Fruit fly (Drosophila melanogaster) whole organism, embryonic: ENCODE measurements around the gene CG31219.

ENCODE experiments used
- Asciz ChIP-seq: fragments of 200-800 bp; sonication (Bioruptor generic); optimal IDR thresholded peaks from 2 replicates; lab custom pipeline; 2017; ENCODE audit warnings: missing biosample characterization, mild to moderate bottlenecking, missing genetic modification characterization, missing genetic modification reagents
- Bteb2 ChIP-seq: fragments of 200-800 bp; sonication (Bioruptor generic); optimal IDR thresholded peaks from 2 replicates; lab custom pipeline; 2016; ENCODE audit warnings: missing biosample characterization, missing genetic modification characterization
- CG11504 ChIP-seq: fragments of 200-800 bp; sonication (Bioruptor generic); optimal IDR thresholded peaks from 3 replicates; lab custom pipeline; 2019; ENCODE audit warnings: missing biosample characterization, mild to moderate bottlenecking, missing genetic modification characterization, moderate library complexity
- CG12104 ChIP-seq: fragments of 200-800 bp; sonication (Bioruptor generic); optimal IDR thresholded peaks from 3 replicates; lab custom pipeline; 2016; ENCODE audit warnings: missing biosample characterization, missing genetic modification characterization
- CG12299 ChIP-seq: fragments of 200-800 bp; sonication (Bioruptor generic); optimal IDR thresholded peaks from 2 replicates; lab custom pipeline; 2018; ENCODE audit warnings: missing biosample characterization, mild to moderate bottlenecking, missing genetic modification characterization
- CG13624 ChIP-seq: fragments of 200-800 bp; sonication (Bioruptor generic); optimal IDR thresholded peaks from 2 replicates; lab custom pipeline; 2016; ENCODE audit warnings: missing biosample characterization, missing genetic modification characterization
- CG15514 ChIP-seq: fragments of 200-800 bp; sonication (Bioruptor generic); optimal IDR thresholded peaks from 3 replicates; lab custom pipeline; 2017; ENCODE audit warnings: missing biosample characterization, missing genetic modification characterization, mild to moderate bottlenecking, moderate library complexity, missing genetic modification reagents
- CG1603 ChIP-seq: fragments of 200-800 bp; sonication (Bioruptor generic); optimal IDR thresholded peaks from 2 replicates; lab custom pipeline; 2019; ENCODE audit warnings: missing biosample characterization, mild to moderate bottlenecking, missing genetic modification characterization, moderate library complexity
- CG16863 ChIP-seq: fragments of 200-800 bp; sonication (Bioruptor generic); optimal IDR thresholded peaks from 3 replicates; lab custom pipeline; 2016; ENCODE audit warnings: missing biosample characterization, missing genetic modification characterization
- CG17361 ChIP-seq: fragments of 200-800 bp; sonication (Bioruptor generic); IDR thresholded peaks from 3 replicates; pipeline ENCODE4 v1.3.6; 2022; ENCODE audit warnings: missing biosample characterization, missing genetic modification characterization
- CG3065 ChIP-seq: fragments of 200-800 bp; sonication (Bioruptor generic); optimal IDR thresholded peaks from 2 replicates; lab custom pipeline; 2016; ENCODE audit warnings: missing biosample characterization, missing genetic modification characterization
- CG4820 ChIP-seq: fragments of 200-800 bp; sonication (Bioruptor generic); optimal IDR thresholded peaks from 3 replicates; lab custom pipeline; 2016; ENCODE audit warnings: missing biosample characterization, missing genetic modification characterization
- CG6254 ChIP-seq: fragments of 200-800 bp; sonication (Bioruptor generic); optimal IDR thresholded peaks from 3 replicates; lab custom pipeline; 2017; ENCODE audit warnings: mild to moderate bottlenecking, missing biosample characterization, missing genetic modification reagents, missing genetic modification characterization
- CG6813 ChIP-seq: fragments of 200-800 bp; sonication (Bioruptor generic); optimal IDR thresholded peaks from 2 replicates; lab custom pipeline; 2017; ENCODE audit warnings: missing biosample characterization, missing genetic modification characterization, mild to moderate bottlenecking, moderate library complexity, missing genetic modification reagents
- CG8359 ChIP-seq: fragments of 200-800 bp; sonication (Bioruptor generic); optimal IDR thresholded peaks from 2 replicates; lab custom pipeline; 2017; ENCODE audit warnings: missing biosample characterization, mild to moderate bottlenecking, missing genetic modification characterization, borderline replicate concordance
- CG8388 ChIP-seq: fragments of 200-800 bp; sonication (Bioruptor generic); optimal IDR thresholded peaks from 2 replicates; lab custom pipeline; 2019; ENCODE audit warnings: missing biosample characterization, mild to moderate bottlenecking, missing genetic modification characterization, moderate library complexity
- CG8924 ChIP-seq: fragments of 200-800 bp; optimal IDR thresholded peaks from 3 replicates; lab custom pipeline; 2019; ENCODE audit warnings: missing biosample characterization, mild to moderate bottlenecking, missing genetic modification characterization, moderate library complexity
- CG8944 ChIP-seq: fragments of 200-800 bp; sonication (Bioruptor generic); optimal IDR thresholded peaks from 3 replicates; lab custom pipeline; 2016; ENCODE audit warnings: missing biosample characterization, missing genetic modification characterization
- CG9437 ChIP-seq: fragments of 200-800 bp; sonication (Bioruptor generic); optimal IDR thresholded peaks from 2 replicates; lab custom pipeline; 2018; ENCODE audit warnings: missing biosample characterization, mild to moderate bottlenecking, missing genetic modification characterization
- CTCF ChIP-seq: fragments of 200-800 bp; sonication (Bioruptor generic); optimal IDR thresholded peaks from 2 replicates; lab custom pipeline; 2017; ENCODE audit warnings: missing biosample characterization, mild to moderate bottlenecking, missing genetic modification characterization, moderate library complexity
- D19B ChIP-seq: fragments of 200-800 bp; sonication (Bioruptor generic); optimal IDR thresholded peaks from 2 replicates; lab custom pipeline; 2017; ENCODE audit warnings: missing biosample characterization, mild to moderate bottlenecking, missing genetic modification characterization
- ERR ChIP-seq: fragments of 200-800 bp; sonication (Bioruptor generic); optimal IDR thresholded peaks from 2 replicates; lab custom pipeline; 2016; ENCODE audit warnings: missing biosample characterization, missing genetic modification characterization
- Fer3 ChIP-seq: fragments of 200-800 bp; sonication (Bioruptor generic); optimal IDR thresholded peaks from 2 replicates; lab custom pipeline; 2018; ENCODE audit warnings: missing biosample characterization, mild to moderate bottlenecking, missing genetic modification characterization, moderate library complexity
- HLH3B ChIP-seq: fragments of 200-800 bp; sonication (Bioruptor generic); IDR thresholded peaks from 2 replicates; pipeline ENCODE4 v1.3.6; 2022; ENCODE audit warnings: missing biosample characterization, missing genetic modification characterization
- HmgZ ChIP-seq: fragments of 200-800 bp; sonication (Bioruptor generic); optimal IDR thresholded peaks from 2 replicates; lab custom pipeline; 2018; ENCODE audit warnings: missing biosample characterization, mild to moderate bottlenecking, missing genetic modification characterization
- Hmr ChIP-seq: fragments of 200-800 bp; sonication (Bioruptor generic); optimal IDR thresholded peaks from 3 replicates; lab custom pipeline; 2017; ENCODE audit warnings: mild to moderate bottlenecking, missing biosample characterization, missing genetic modification reagents, missing genetic modification characterization
- Lhr ChIP-seq: fragments of 200-800 bp; sonication (Bioruptor generic); optimal IDR thresholded peaks from 3 replicates; lab custom pipeline; 2017; ENCODE audit warnings: mild to moderate bottlenecking, missing biosample characterization, missing genetic modification reagents, missing genetic modification characterization
- MBD-R2 ChIP-seq: fragments of 200-800 bp; sonication (Bioruptor generic); IDR thresholded peaks from 2 replicates; pipeline ENCODE4 v1.3.6; 2022; ENCODE audit warnings: missing biosample characterization, missing genetic modification characterization
- MESR4 ChIP-seq: fragments of 200-800 bp; sonication (Bioruptor generic); optimal IDR thresholded peaks from 2 replicates; lab custom pipeline; 2018; ENCODE audit warnings: missing biosample characterization, mild to moderate bottlenecking, missing genetic modification characterization, moderate library complexity
- Mad ChIP-seq: fragments of 200-800 bp; sonication (Bioruptor generic); optimal IDR thresholded peaks from 2 replicates; lab custom pipeline; 2016; ENCODE audit warnings: missing biosample characterization, missing genetic modification characterization
- Med ChIP-seq: fragments of 200-800 bp; sonication (Bioruptor generic); peaks from one replicate; lab custom pipeline; 2016; ENCODE audit warnings: missing biosample characterization, missing genetic modification characterization, mild to moderate bottlenecking, inconsistent platforms, moderate library complexity
- Mes4 ChIP-seq: fragments of 200-800 bp; sonication (Bioruptor generic); optimal IDR thresholded peaks from 2 replicates; lab custom pipeline; 2016; ENCODE audit warnings: missing biosample characterization, missing genetic modification characterization
- Myb ChIP-seq: fragments of 200-800 bp; sonication (Bioruptor generic); optimal IDR thresholded peaks from 2 replicates; lab custom pipeline; 2016; ENCODE audit warnings: missing biosample characterization, missing genetic modification characterization
- Oaz ChIP-seq: fragments of 200-800 bp; sonication (Bioruptor generic); IDR thresholded peaks from 2 replicates; pipeline ENCODE4 v1.3.6; 2022; ENCODE audit warnings: missing biosample characterization, missing genetic modification characterization
- Ptx1 ChIP-seq: fragments of 200-800 bp; sonication (Bioruptor generic); IDR thresholded peaks from 2 replicates; pipeline ENCODE4 v1.3.6; 2022; ENCODE audit warnings: missing biosample characterization, missing genetic modification characterization
- Vsx1 ChIP-seq: fragments of 200-800 bp; sonication (Bioruptor generic); optimal IDR thresholded peaks from 2 replicates; lab custom pipeline; 2017; ENCODE audit warnings: missing biosample characterization, mild to moderate bottlenecking, missing genetic modification characterization, missing genetic modification reagents
- ac ChIP-seq: fragments of 200-800 bp; sonication (Bioruptor generic); optimal IDR thresholded peaks from 3 replicates; lab custom pipeline; 2017; ENCODE audit warnings: missing biosample characterization, mild to moderate bottlenecking, missing genetic modification characterization
- chn ChIP-seq: fragments of 200-800 bp; sonication (Bioruptor generic); optimal IDR thresholded peaks from 2 replicates; lab custom pipeline; 2016; ENCODE audit warnings: missing biosample characterization, missing genetic modification characterization
- dmrt99B ChIP-seq: fragments of 200-800 bp; sonication (Bioruptor generic); optimal IDR thresholded peaks from 2 replicates; lab custom pipeline; 2018; ENCODE audit warnings: missing biosample characterization, mild to moderate bottlenecking, missing genetic modification characterization, moderate library complexity
- fd3F ChIP-seq: fragments of 200-800 bp; sonication (Bioruptor generic); optimal IDR thresholded peaks from 2 replicates; lab custom pipeline; 2018; ENCODE audit warnings: missing biosample characterization, mild to moderate bottlenecking, missing genetic modification characterization, moderate library complexity
- gce ChIP-seq: fragments of 200-800 bp; sonication (Bioruptor generic); IDR thresholded peaks from 3 replicates; pipeline ENCODE4 v1.3.6; 2022; ENCODE audit warnings: missing biosample characterization, missing genetic modification characterization
- grau ChIP-seq: fragments of 200-800 bp; optimal IDR thresholded peaks from 3 replicates; lab custom pipeline; 2019; ENCODE audit warnings: missing biosample characterization, mild to moderate bottlenecking, missing genetic modification characterization, moderate library complexity
- gro ChIP-seq: fragments of 200-800 bp; sonication (Bioruptor generic); optimal IDR thresholded peaks from 2 replicates; lab custom pipeline; 2016; ENCODE audit warnings: missing biosample characterization, missing genetic modification characterization
- hth ChIP-seq: fragments of >200 bp; optimal IDR thresholded peaks from 2 replicates; lab custom pipeline; 2017; ENCODE audit warnings: inconsistent platforms
- lola ChIP-seq, 3 experiments: fragments of >200 bp in 2 of 3; fragments of 200-800 bp in 1 of 3; sonication (Bioruptor generic) in 1 of 3; optimal IDR thresholded peaks; 2 replicates each; lab custom pipeline; 2017 to 2019; ENCODE audit warnings: missing biosample characterization in 3 of 3, missing genetic modification characterization in 3 of 3, mild to moderate bottlenecking in 1 of 3, moderate library complexity in 1 of 3
- schlank ChIP-seq: fragments of 200-800 bp; sonication (Bioruptor generic); optimal IDR thresholded peaks from 2 replicates; lab custom pipeline; 2018; ENCODE audit warnings: missing biosample characterization, mild to moderate bottlenecking, missing genetic modification characterization
- sim ChIP-seq: fragments of 200-800 bp; sonication (Bioruptor generic); IDR thresholded peaks from 2 replicates; pipeline ENCODE4 v1.3.6; 2022; ENCODE audit warnings: missing biosample characterization, missing genetic modification characterization
- sima ChIP-seq: fragments of 200-800 bp; sonication (Bioruptor generic); optimal IDR thresholded peaks from 2 replicates; lab custom pipeline; 2016; ENCODE audit warnings: missing biosample characterization, missing genetic modification characterization
- ttk ChIP-seq: fragments of 200-800 bp; sonication (Bioruptor generic); IDR thresholded peaks from 2 replicates; pipeline ENCODE4 v2.1.2; 2022; ENCODE audit warnings: missing biosample characterization, missing genetic modification characterization
- unc-4 ChIP-seq: fragments of 200-800 bp; sonication (Bioruptor generic); IDR thresholded peaks from 2 replicates; pipeline ENCODE4 v1.3.6; 2022; ENCODE audit warnings: missing biosample characterization, missing genetic modification characterization; ENCODE audit not compliant: partially characterized antibody
- wek ChIP-seq: fragments of 200-800 bp; sonication (Bioruptor generic); optimal IDR thresholded peaks from 3 replicates; lab custom pipeline; 2018; ENCODE audit warnings: missing biosample characterization, mild to moderate bottlenecking, missing genetic modification characterization, moderate library complexity
- yki ChIP-seq: fragments of >200 bp; optimal IDR thresholded peaks from 3 replicates; lab custom pipeline; 2018

CG31219 gene

dm6 chr3R:19623606-19624005, 27.2 kb upstream of the CG31219 start (continued):
- TF ChIP-seq Fer3 (peak; percentile 47), CG12299 (no peak), ac (GFP tag; lab: Kevin White, UChicago) (no peak), CG8924 (peak; percentile 19), grau (tag; lab: Kevin White, UChicago) (peak; percentile 56), CG1603 (tag; lab: Kevin White, UChicago) (peak; percentile 57), lola (GFP tag; optimal IDR thresholded peaks at IDR 0.05; lab: Kevin White, UChicago) (no peak), chn (GFP tag; lab: Kevin White, UChicago) (peak; percentile 19), CG8944 (GFP tag; lab: Kevin White, UChicago) (peak; percentile 56), wek (no peak), Vsx1 (GFP tag; lab: Kevin White, UChicago) (peak; percentile 44), CG3065 (GFP tag; lab: Kevin White, UChicago) (no peak), Lhr (GFP tag; lab: Kevin White, UChicago) (peak; percentile 10), CG6813 (GFP tag; lab: Kevin White, UChicago) (peak; percentile 26), unc-4 (GFP tag; lab: Robert Waterston, UW) (no peak), Hmr (GFP tag; lab: Kevin White, UChicago) (peak; percentile 43), schlank (tag; lab: Kevin White, UChicago) (no peak), CTCF (GFP tag; lab: Kevin White, UChicago) (no peak), CG4820 (peak; percentile 45), CG15514 (peak; percentile 39), CG9437 (GFP tag; lab: Kevin White, UChicago) (peak; percentile 26), gce (GFP tag; lab: Robert Waterston, UW) (0 out of 3 replicates have a peak, but pooled peaks have one; percentile 21), Myb (GFP tag; lab: Kevin White, UChicago) (peak; percentile 10), sim (no peak), CG8388 (GFP tag; lab: Kevin White, UChicago) (peak; percentile 56), MESR4 (GFP tag; lab: Kevin White, UChicago) (no peak), hth (lab: Kevin White, UChicago) (no peak), CG12104 (GFP tag; lab: Kevin White, UChicago) (no peak), Med (GFP tag; lab: Kevin White, UChicago) (peak; percentile 96), sima (GFP tag; lab: Kevin White, UChicago) (no peak), Ptx1 (peak; percentile 63), MBD-R2 (GFP tag; lab: Robert Waterston, UW) (no peak; the same call in 1 of the 2 replicates), CG16863 (GFP tag; lab: Kevin White, UChicago) (peak; percentile 49), Asciz (GFP tag; lab: Kevin White, UChicago) (peak; percentile 69), ttk (peak; percentile 52; the same call in 1 of the 2 replicates), Mes4 (GFP tag; lab: Kevin White, UChicago) (no peak), D19B (GFP tag; lab: Kevin White, UChicago) (no peak), CG13624 (GFP tag; lab: Kevin White, UChicago) (peak; percentile 56), CG6254 (GFP tag; lab: Kevin White, UChicago) (peak; percentile 27), ERR (no peak), CG8359 (no peak), HLH3B (GFP tag; lab: Robert Waterston, UW) (peak; percentile 63), dmrt99B (tag; lab: Kevin White, UChicago) (peak; percentile 69), HmgZ (tag; lab: Kevin White, UChicago) (no peak), Bteb2 (GFP tag; lab: Kevin White, UChicago) (peak; percentile 47), Mad (GFP tag; lab: Kevin White, UChicago) (peak; percentile 3), yki (no peak), CG17361 (GFP tag; lab: Robert Waterston, UW) (peak; percentile 57; the same call in 2 of the 3 replicates), fd3F (GFP tag; lab: Kevin White, UChicago) (no peak), gro (GFP tag; lab: Kevin White, UChicago) (peak; percentile 27), CG11504 (peak; percentile 74), Oaz (GFP tag; lab: Robert Waterston, UW) (no peak)
